Fruit fly (Drosophila melanogaster) whole organism, embryonic: ENCODE data around the gene CG42833.

Experiments used
- CG14965 ChIP-seq: fragments of 200-800 bp; sonication (Bioruptor generic); optimal IDR thresholded peaks from 2 replicates; lab custom pipeline; 2016; ENCODE audit warnings: missing biosample characterization, missing genetic modification characterization, borderline replicate concordance
- CG16815 ChIP-seq: fragments of 200-800 bp; sonication (Bioruptor generic); optimal IDR thresholded peaks from 3 replicates; lab custom pipeline; 2017; ENCODE audit warnings: missing biosample characterization, mild to moderate bottlenecking, missing genetic modification characterization
- CG33213 ChIP-seq: fragments of 200-800 bp; sonication (Bioruptor generic); optimal IDR thresholded peaks from 3 replicates; lab custom pipeline; 2016; ENCODE audit warnings: missing biosample characterization, missing genetic modification characterization
- CoRest ChIP-seq: fragments of 200-800 bp; sonication (Bioruptor generic); optimal IDR thresholded peaks from 3 replicates; lab custom pipeline; 2018; ENCODE audit warnings: missing biosample characterization, mild to moderate bottlenecking, missing genetic modification characterization, moderate library complexity
- Hmx ChIP-seq: fragments of 200-800 bp; sonication (Bioruptor generic); optimal IDR thresholded peaks from 2 replicates; lab custom pipeline; 2016; ENCODE audit warnings: missing biosample characterization, missing genetic modification characterization
- Hr3 ChIP-seq: fragments of 200-800 bp; sonication (Bioruptor generic); optimal IDR thresholded peaks from 3 replicates; lab custom pipeline; 2016; ENCODE audit warnings: missing biosample characterization, missing genetic modification characterization
- Hr39 ChIP-seq: fragments of >200 bp; optimal IDR thresholded peaks from 2 replicates; lab custom pipeline; 2017
- br ChIP-seq: fragments of >200 bp; optimal IDR thresholded peaks from 2 replicates; lab custom pipeline; 2017
- fru ChIP-seq: fragments of >200 bp; optimal IDR thresholded peaks from 2 replicates; lab custom pipeline; 2017

CG42833 gene

dm6 chr3L:20247513-20248173 lies 47.8 kb downstream of the CG42833 start, which contains the start of gene rdgC (continued):
- TF ChIP-seq CG33213 (GFP tag; lab: Kevin White, UChicago) (peak; percentile 94), Hmx (GFP tag; lab: Kevin White, UChicago) (peak; percentile 79), CG16815 (GFP tag; lab: Kevin White, UChicago) (peak; percentile 81), fru (lab: Kevin White, UChicago) (no peak), CG14965 (peak; percentile 81), Hr3 (peak; percentile 90), br (no peak), CoRest (peak; percentile 94), Hr39 (no peak)
